Fruit fly (Drosophila melanogaster) whole organism, embryonic: ENCODE measurements around the gene CG32206.

Experiments used
- CG1529 ChIP-seq: fragments of 200-800 bp; sonication (Bioruptor generic); optimal IDR thresholded peaks from 3 replicates; lab custom pipeline; 2018; ENCODE audit warnings: missing biosample characterization, missing genetic modification characterization
- CG16863 ChIP-seq: fragments of 200-800 bp; sonication (Bioruptor generic); optimal IDR thresholded peaks from 3 replicates; lab custom pipeline; 2016; ENCODE audit warnings: missing biosample characterization, missing genetic modification characterization
- hth ChIP-seq: fragments of >200 bp; optimal IDR thresholded peaks from 2 replicates; lab custom pipeline; 2017; ENCODE audit warnings: inconsistent platforms

- no peak for TF ChIP-seq CG1529 (GFP tag; lab: Kevin White, UChicago)
- TF ChIP-seq CG16863 (GFP tag; lab: Kevin White, UChicago): no peak
- no peak for TF ChIP-seq hth
Measured at dm6 chr3L:19326029-19326428, 86.7 kb downstream of the CG32206 start.
